Fruit fly (Drosophila melanogaster) whole organism, embryonic: Measurements from ENCODE around the gene vsg.
A peak's percentile ranks its signal among the peaks of the same experiment; 100 is the strongest.

ENCODE experiments used
- CG11398 ChIP-seq: fragments of 200-800 bp; sonication (Bioruptor generic); optimal IDR thresholded peaks from 2 replicates; lab custom pipeline; 2016; ENCODE audit warnings: missing biosample characterization, missing genetic modification characterization
- CG31388 ChIP-seq: fragments of 200-800 bp; sonication (Bioruptor generic); optimal IDR thresholded peaks from 2 replicates; lab custom pipeline; 2016; ENCODE audit warnings: missing biosample characterization, missing genetic modification characterization
- CG4730 ChIP-seq: fragments of 200-800 bp; sonication (Bioruptor generic); IDR thresholded peaks from 2 replicates; pipeline ENCODE4 v1.3.6; 2022; ENCODE audit warnings: missing biosample characterization, missing genetic modification characterization
- Dll ChIP-seq: fragments of 200-800 bp; sonication (Bioruptor generic); IDR thresholded peaks from 4 replicates; pipeline ENCODE4 v1.3.6; 2022; ENCODE audit warnings: missing biosample characterization, missing genetic modification characterization; ENCODE audit not compliant: partially characterized antibody
- Side ChIP-seq: fragments of 200-800 bp; sonication (Bioruptor generic); optimal IDR thresholded peaks from 2 replicates; lab custom pipeline; 2016; ENCODE audit warnings: missing biosample characterization, missing genetic modification characterization
- aop ChIP-seq: fragments of 200-800 bp; sonication (Bioruptor generic); IDR thresholded peaks from 2 replicates; pipeline ENCODE4 v1.3.6; 2022; ENCODE audit warnings: missing biosample characterization, missing genetic modification characterization
- cato ChIP-seq: fragments of 200-800 bp; sonication (Bioruptor generic); optimal IDR thresholded peaks from 2 replicates; lab custom pipeline; 2016; ENCODE audit warnings: missing biosample characterization, missing genetic modification characterization, borderline replicate concordance
- crol ChIP-seq: fragments of 200-800 bp; sonication (Bioruptor generic); IDR thresholded peaks from 2 replicates; pipeline ENCODE4 v1.3.6; 2022; ENCODE audit warnings: missing biosample characterization, missing genetic modification characterization
- knrl ChIP-seq: fragments of 200-800 bp; sonication (Bioruptor generic); IDR thresholded peaks from 3 replicates; pipeline ENCODE4 v1.3.6; 2022; ENCODE audit warnings: missing biosample characterization, missing genetic modification characterization; ENCODE audit not compliant: partially characterized antibody
- shn ChIP-seq: fragments of 200-800 bp; sonication (Bioruptor generic); optimal IDR thresholded peaks from 3 replicates; lab custom pipeline; 2016; ENCODE audit warnings: missing biosample characterization, missing genetic modification characterization
- sqz ChIP-seq: fragments of 200-800 bp; sonication (Bioruptor generic); optimal IDR thresholded peaks from 3 replicates; lab custom pipeline; 2018; ENCODE audit warnings: missing biosample characterization, mild to moderate bottlenecking, missing genetic modification characterization
- tgo ChIP-seq: fragments of 200-800 bp; sonication (Bioruptor generic); IDR thresholded peaks from 3 replicates; pipeline ENCODE4 v1.3.6; 2022; ENCODE audit warnings: missing biosample characterization, missing genetic modification characterization
- vvl ChIP-seq: fragments of 200-800 bp; sonication (Bioruptor generic); IDR thresholded peaks from 2 replicates; pipeline ENCODE4 v1.3.6; 2022; ENCODE audit warnings: missing biosample characterization, missing genetic modification characterization

dm6 chr3L:9694169-9694866 is 19.8 kb upstream of the vsg start:
- TF ChIP-seq shn (GFP tag; lab: Kevin White, UChicago) (no peak), CG11398 (GFP tag; lab: Kevin White, UChicago) (no peak), vvl (GFP tag; lab: Robert Waterston, UW) (0 out of 2 replicates have a peak, but pooled peaks have one; percentile 32), CG4730 (GFP tag; lab: Robert Waterston, UW) (no peak), sqz (peak; percentile 49), cato (GFP tag; lab: Kevin White, UChicago) (no peak), CG31388 (GFP tag; lab: Kevin White, UChicago) (no peak), aop (no peak), Side (GFP tag; lab: Kevin White, UChicago) (no peak), Dll (0 out of 4 replicates have a peak, but pooled peaks have one; percentile 18), knrl (GFP tag; lab: Robert Waterston, UW) (no peak), crol (GFP tag; lab: Robert Waterston, UW) (no peak), tgo (GFP tag; lab: Robert Waterston, UW) (no peak)
